Worm (Caenorhabditis elegans): ENCODE data around the gene pas-6.

pas-6 gene

ce11 chrV:5592323-5592722, 8.2 kb upstream of the pas-6 start, which contains the start of gene vps-37:
Gene vps-37, plus strand, starts transcription at chrV:5592700.
- no peak for TF ChIP-seq lin-11 (tag; optimal IDR thresholded peaks at IDR 0.05)
- no peak for TF ChIP-seq pat-9 (tag; optimal IDR thresholded peaks at IDR 0.05)
- TF ChIP-seq ceh-45 (GFP tag; IDR thresholded peaks at IDR 0.05), result no peak
- peak; percentile 2 for TF ChIP-seq K02D7.2 (tag; optimal IDR thresholded peaks at IDR 0.05)
- TF ChIP-seq hlh-6 (tag; optimal IDR thresholded peaks at IDR 0.05), result no peak
- TF ChIP-seq unc-55 (GFP tag; optimal IDR thresholded peaks at IDR 0.05), result peak; percentile 57
- TF ChIP-seq ceh-30 (tag; optimal IDR thresholded peaks at IDR 0.05), result peak; percentile 44
- TF ChIP-seq elt-4 (tag; optimal IDR thresholded peaks at IDR 0.05), result no peak
- TF ChIP-seq fkh-10 (GFP tag; optimal IDR thresholded peaks at IDR 0.05), result no peak
- TF ChIP-seq unc-42 (tag; optimal IDR thresholded peaks at IDR 0.05), result peak; percentile 90
- TF ChIP-seq unc-3 (GFP tag; conservative IDR thresholded peaks at IDR 0.05), result no peak
- peak; percentile 47 for TF ChIP-seq unc-3 (tag; optimal IDR thresholded peaks at IDR 0.05)
- TF ChIP-seq ceh-9 (tag; optimal IDR thresholded peaks at IDR 0.05), result no peak
- peak; percentile 59 for TF ChIP-seq nfya-1 (tag; optimal IDR thresholded peaks at IDR 0.05)
- TF ChIP-seq elt-2 (tag; optimal IDR thresholded peaks at IDR 0.05), result peak; percentile 27
- peak; percentile 36 for TF ChIP-seq ceh-14 (tag; optimal IDR thresholded peaks at IDR 0.05)
- TF ChIP-seq ceh-48 (tag; optimal IDR thresholded peaks at IDR 0.05), result peak; percentile 35
- TF ChIP-seq tbx-7 (tag; optimal IDR thresholded peaks at IDR 0.05), result no peak
- TF ChIP-seq madf-2 (tag; optimal IDR thresholded peaks at IDR 0.05), result peak; percentile 19
- no peak for TF ChIP-seq mec-3 (tag; optimal IDR thresholded peaks at IDR 0.05; ENCODE audit: borderline replicate concordance)
- no peak for TF ChIP-seq che-1 (tag; optimal IDR thresholded peaks at IDR 0.05)
- no peak for TF ChIP-seq syd-9 (tag; optimal IDR thresholded peaks at IDR 0.05)
- no peak for TF ChIP-seq C38D4.7 (GFP tag; optimal IDR thresholded peaks at IDR 0.05)
- peak; percentile 3 for TF ChIP-seq zip-5 (tag; optimal IDR thresholded peaks at IDR 0.05)
- no peak for TF ChIP-seq pqm-1 (tag; optimal IDR thresholded peaks at IDR 0.05)
- TF ChIP-seq ceh-24 (tag; optimal IDR thresholded peaks at IDR 0.05), result no peak
- TF ChIP-seq T23F11.4 (GFP tag; optimal IDR thresholded peaks at IDR 0.05), result no peak
- TF ChIP-seq pax-1 (tag; optimal IDR thresholded peaks at IDR 0.05), result peak; percentile 61
- peak; percentile 8 for TF ChIP-seq ceh-34 (tag; optimal IDR thresholded peaks at IDR 0.05)
- TF ChIP-seq fkh-6 (tag; optimal IDR thresholded peaks at IDR 0.05), result no peak
- peak; percentile 58 for TF ChIP-seq ceh-31 (tag; optimal IDR thresholded peaks at IDR 0.05)
- no peak for TF ChIP-seq pros-1 (tag; optimal IDR thresholded peaks at IDR 0.05)

- TF ChIP-seq sox-4 (tag; optimal IDR thresholded peaks at IDR 0.05), result no peak
- TF ChIP-seq dmd-4 (tag; optimal IDR thresholded peaks at IDR 0.05; ENCODE audit: borderline replicate concordance), result no peak
- TF ChIP-seq unc-86 (tag; optimal IDR thresholded peaks at IDR 0.05), result no peak
- no peak for TF ChIP-seq nhr-11 (tag; optimal IDR thresholded peaks at IDR 0.05)
- TF ChIP-seq dve-1 (tag; optimal IDR thresholded peaks at IDR 0.05), result no peak
- no peak for TF ChIP-seq hlh-30 (tag; optimal IDR thresholded peaks at IDR 0.05; ENCODE audit: insufficient read depth)
- no peak for TF ChIP-seq unc-42 (tag; optimal IDR thresholded peaks at IDR 0.05)
- no peak for TF ChIP-seq hlh-8 (tag; optimal IDR thresholded peaks at IDR 0.05)
- no peak for TF ChIP-seq nhr-232 (tag; optimal IDR thresholded peaks at IDR 0.05)
- TF ChIP-seq ceh-34 (tag; optimal IDR thresholded peaks at IDR 0.05), result no peak
- no peak for TF ChIP-seq elt-4 (tag; optimal IDR thresholded peaks at IDR 0.05)
- no peak for TF ChIP-seq ceh-18 (tag; optimal IDR thresholded peaks at IDR 0.05)
- no peak for TF ChIP-seq rnt-1 (tag; optimal IDR thresholded peaks at IDR 0.05)
- no peak for TF ChIP-seq ets-4 (tag; optimal IDR thresholded peaks at IDR 0.05)
Observed at ce11 chrV:5591887-5592286, 7.7 kb upstream of the pas-6 start.
